Worm (Caenorhabditis elegans) whole organism, mixed stage, embryonic: ENCODE measurements around the gene B0507.8.

Experiments used
- M03D4.4 ChIP-seq: sonication (generic microtip); optimal IDR thresholded peaks from 2 replicates; lab custom pipeline; 2017; ENCODE audit warnings: mild to moderate bottlenecking, missing genetic modification characterization, missing compliant biosample characterization
- bed-3 ChIP-seq: fragments of 200-800 bp; sonication (Bioruptor generic); optimal IDR thresholded peaks from 3 replicates; lab custom pipeline; 2018; ENCODE audit warnings: mild to moderate bottlenecking, missing genetic modification characterization, moderate library complexity, missing compliant biosample characterization
- ceh-43 ChIP-seq: fragments of 200-800 bp; sonication (Bioruptor generic); optimal IDR thresholded peaks from 2 replicates; lab custom pipeline; 2018; ENCODE audit warnings: mild to moderate bottlenecking, missing genetic modification characterization, moderate library complexity, missing compliant biosample characterization
- ceh-83 ChIP-seq: fragments of 200-800 bp; sonication (Bioruptor generic); optimal IDR thresholded peaks from 2 replicates; lab custom pipeline; 2018; ENCODE audit warnings: mild to moderate bottlenecking, missing genetic modification characterization, missing compliant biosample characterization
- ces-1 ChIP-seq: fragments of 150-350 bp; optimal IDR thresholded peaks from 2 replicates; lab custom pipeline; 2014; ENCODE audit warnings: missing biosample characterization, missing genetic modification reagents, missing genetic modification characterization
- cnd-1 ChIP-seq: fragments of 200-800 bp; sonication (Bioruptor generic); optimal IDR thresholded peaks from 2 replicates; lab custom pipeline; 2018; ENCODE audit warnings: mild to moderate bottlenecking, missing genetic modification characterization, missing compliant biosample characterization
- drap-1 ChIP-seq: fragments of 200-800 bp; sonication (Bioruptor generic); optimal IDR thresholded peaks from 3 replicates; lab custom pipeline; 2018; ENCODE audit warnings: mild to moderate bottlenecking, missing genetic modification characterization, missing compliant biosample characterization
- elt-3 ChIP-seq: fragments of 150-350 bp; optimal IDR thresholded peaks from 2 replicates; lab custom pipeline; 2014; ENCODE audit warnings: missing biosample characterization, missing genetic modification characterization
- ham-2 ChIP-seq: fragments of 200-800 bp; sonication (Bioruptor generic); optimal IDR thresholded peaks from 2 replicates; lab custom pipeline; 2018; ENCODE audit warnings: mild to moderate bottlenecking, missing genetic modification characterization, missing compliant biosample characterization
- hlh-1 ChIP-seq: fragments of 150-350 bp; optimal IDR thresholded peaks from 2 replicates; lab custom pipeline; 2014; ENCODE audit warnings: missing biosample characterization, missing genetic modification reagents, missing genetic modification characterization
- lin-13 ChIP-seq: fragments of 150-350 bp; optimal IDR thresholded peaks from 2 replicates; lab custom pipeline; 2014; ENCODE audit warnings: missing biosample characterization, missing genetic modification characterization
- lin-32 ChIP-seq: fragments of 200-800 bp; sonication (Bioruptor generic); optimal IDR thresholded peaks from 2 replicates; lab custom pipeline; 2018; ENCODE audit warnings: mild to moderate bottlenecking, missing genetic modification characterization, missing compliant biosample characterization
- lsy-2 ChIP-seq: fragments of 150-350 bp; optimal IDR thresholded peaks from 2 replicates; lab custom pipeline; 2014; ENCODE audit warnings: missing biosample characterization, missing genetic modification characterization
- mab-5 ChIP-seq: fragments of 150-350 bp; optimal IDR thresholded peaks from 2 replicates; lab custom pipeline; 2014; ENCODE audit warnings: missing biosample characterization, missing genetic modification characterization
- mep-1 ChIP-seq: fragments of 150-350 bp; optimal IDR thresholded peaks from 2 replicates; lab custom pipeline; 2017; ENCODE audit warnings: missing biosample characterization, missing genetic modification reagents, missing genetic modification characterization, inconsistent platforms
- mls-2 ChIP-seq: sonication (generic microtip); optimal IDR thresholded peaks from 2 replicates; lab custom pipeline; 2016; ENCODE audit warnings: mild to moderate bottlenecking, missing genetic modification characterization, moderate library complexity, missing compliant biosample characterization
- nhr-2 ChIP-seq: fragments of 150-350 bp; optimal IDR thresholded peaks from 2 replicates; lab custom pipeline; 2014; ENCODE audit warnings: missing biosample characterization, missing genetic modification characterization
- nhr-237 ChIP-seq: fragments of 150-350 bp; optimal IDR thresholded peaks from 2 replicates; lab custom pipeline; 2014; ENCODE audit warnings: missing biosample characterization, missing genetic modification characterization
- nhr-28 ChIP-seq: fragments of 150-350 bp; optimal IDR thresholded peaks from 2 replicates; lab custom pipeline; 2014; ENCODE audit warnings: missing biosample characterization, missing genetic modification characterization
- nhr-76 ChIP-seq: sonication (generic microtip); optimal IDR thresholded peaks from 2 replicates; lab custom pipeline; 2017; ENCODE audit warnings: missing biosample characterization, missing genetic modification characterization
- pha-4 ChIP-seq: fragments of 150-350 bp; optimal IDR thresholded peaks from 2 replicates; lab custom pipeline; 2018; ENCODE audit warnings: missing biosample characterization, missing genetic modification reagents, missing genetic modification characterization
- snpc-4 ChIP-seq: fragments of 150-350 bp; optimal IDR thresholded peaks from 2 replicates; lab custom pipeline; 2014; ENCODE audit warnings: missing biosample characterization, missing genetic modification characterization
- sptf-1 ChIP-seq: sonication (generic microtip); optimal IDR thresholded peaks from 2 replicates; lab custom pipeline; 2017; ENCODE audit warnings: mild to moderate bottlenecking, missing genetic modification characterization, moderate library complexity, missing compliant biosample characterization
- tbx-8 ChIP-seq: fragments of 200-800 bp; sonication (Bioruptor generic); optimal IDR thresholded peaks from 2 replicates; lab custom pipeline; 2018; ENCODE audit warnings: mild to moderate bottlenecking, missing genetic modification characterization, moderate library complexity, missing compliant biosample characterization
- unc-120 ChIP-seq: sonication (generic microtip); optimal IDR thresholded peaks from 2 replicates; lab custom pipeline; 2017; ENCODE audit warnings: missing genetic modification characterization, missing compliant biosample characterization; ENCODE audit not compliant: poor library complexity, severe bottlenecking
- unc-62 ChIP-seq: fragments of 150-350 bp; optimal IDR thresholded peaks from 2 replicates; lab custom pipeline; 2014; ENCODE audit warnings: missing biosample characterization, missing genetic modification reagents, missing genetic modification characterization
- ztf-11 ChIP-seq: fragments of 150-350 bp; optimal IDR thresholded peaks from 2 replicates; lab custom pipeline; 2014; ENCODE audit warnings: missing biosample characterization, missing genetic modification characterization

B0507.8 gene

ce11 chrV:8762861-8763260 lies at the start of gene B0507.8:
Gene B0507.8, minus strand, starts transcription at chrV:8762961.
- TF ChIP-seq cnd-1 (no peak), lsy-2 (tag; lab: Kevin White, UChicago) (no peak), hlh-1 (no peak)

DNA sequence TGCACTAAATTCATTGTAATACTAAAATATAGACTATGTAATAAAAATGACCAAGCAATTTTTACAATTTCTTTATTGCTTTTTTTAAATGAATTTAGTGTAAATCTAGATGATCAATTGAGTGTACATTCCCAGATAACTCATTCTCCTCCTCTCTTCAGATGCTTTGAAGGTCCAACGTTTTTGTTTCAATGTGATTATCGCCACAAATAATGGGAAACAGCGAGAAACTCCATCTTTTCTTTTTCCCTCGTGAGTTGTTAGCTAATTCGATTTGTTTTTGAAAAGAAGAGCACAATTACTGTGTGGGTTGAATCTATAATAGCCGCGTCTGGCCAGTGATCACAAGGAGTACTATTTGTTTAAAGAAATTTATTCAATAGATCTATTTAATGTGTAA lies 42.3 kb upstream of the B0507.8 start:
- TF ChIP-seq drap-1: no peak
- TF ChIP-seq ztf-11 (tag; lab: Kevin White, UChicago): no peak
- TF ChIP-seq M03D4.4 (tag; lab: Kevin White, UChicago): no peak
- peak; percentile 95 for TF ChIP-seq ces-1

ce11 chrV:8802252-8802651 lies 39.5 kb upstream of the B0507.8 start:
- TF ChIP-seq unc-120: peak; percentile 67
- TF ChIP-seq tbx-8 (GFP tag; lab: Kevin White, UChicago): no peak
- no peak for TF ChIP-seq nhr-2 (tag; lab: Kevin White, UChicago)
- no peak for TF ChIP-seq elt-3 (tag; lab: Kevin White, UChicago)
- TF ChIP-seq ces-1: no peak
- no peak for TF ChIP-seq ceh-43
- TF ChIP-seq sptf-1 (tag; lab: Kevin White, UChicago): no peak
- TF ChIP-seq lin-32: no peak
- no peak for TF ChIP-seq pha-4 (tag; lab: Kevin White, UChicago)
- no peak for TF ChIP-seq nhr-237 (tag; lab: Kevin White, UChicago)
- TF ChIP-seq mls-2 (tag; lab: Kevin White, UChicago): no peak
- no peak for TF ChIP-seq lsy-2 (tag; lab: Kevin White, UChicago)
- no peak for TF ChIP-seq nhr-76
- TF ChIP-seq unc-62 (GFP tag; lab: Kevin White, UChicago): peak; percentile 27
- TF ChIP-seq hlh-1: peak; percentile 30
- no peak for TF ChIP-seq ham-2
- TF ChIP-seq drap-1: no peak
- TF ChIP-seq bed-3: no peak
- no peak for TF ChIP-seq M03D4.4 (tag; lab: Kevin White, UChicago)

DNA sequence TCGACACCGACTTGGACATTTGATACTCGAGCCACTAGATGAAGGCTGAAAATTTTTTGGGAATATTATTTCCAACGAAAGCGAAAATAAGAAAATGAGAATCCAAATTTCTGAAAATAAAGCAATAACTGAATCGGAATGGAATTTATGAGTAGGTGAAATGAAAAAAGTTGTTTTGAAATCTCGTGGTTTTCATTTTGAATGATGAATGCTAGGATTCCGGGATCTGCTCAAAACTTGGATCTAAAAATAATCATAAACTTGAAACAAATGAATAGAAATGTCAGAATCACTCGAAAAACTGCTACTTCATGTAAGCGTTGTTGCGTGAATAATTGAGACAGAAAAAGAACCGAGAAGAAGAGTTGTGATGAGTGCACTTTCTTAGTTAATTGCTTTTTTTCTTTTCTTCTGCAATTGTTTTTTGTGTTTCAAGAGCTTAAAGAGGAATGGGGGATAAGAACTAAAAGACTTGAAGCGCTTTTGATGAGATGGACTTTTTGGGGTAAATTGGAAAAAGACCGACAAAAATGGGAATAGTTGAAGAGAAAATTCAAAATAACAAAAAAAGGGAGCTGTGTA lies 38.3 kb upstream of the B0507.8 start, which contains the start of gene magu-2:
TSS of gene magu-2 (minus strand) at position 51 of the 582 bp plus-strand sequence.
- no peak for TF ChIP-seq lin-32
- no peak for TF ChIP-seq cnd-1

DNA sequence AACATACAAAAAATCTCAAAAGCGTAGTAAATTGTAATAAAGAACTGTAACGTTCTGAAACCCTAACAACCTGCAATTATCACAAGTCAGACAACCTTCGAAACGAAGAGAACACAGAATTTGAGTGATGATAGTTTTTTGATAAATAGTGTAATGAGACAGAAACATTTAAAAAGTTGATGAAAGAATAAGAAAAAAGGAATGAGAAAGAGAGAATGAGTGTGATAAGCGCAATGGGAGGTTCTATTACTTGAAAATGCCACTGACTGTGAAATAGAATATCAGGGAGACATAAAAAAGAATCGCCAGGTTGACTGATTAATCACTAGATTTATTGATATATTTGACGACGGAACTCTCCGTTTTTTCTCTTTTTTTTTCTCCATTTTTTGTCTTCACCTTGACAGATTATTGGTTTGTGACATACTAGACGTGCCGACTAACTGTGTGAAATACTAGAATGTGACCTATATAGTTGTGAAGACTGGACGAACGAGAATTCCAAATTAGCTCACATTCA lies 36.6 kb upstream of the B0507.8 start:
- TF ChIP-seq M03D4.4 (tag; lab: Kevin White, UChicago) (no peak), lin-32 (no peak), snpc-4 (no peak), ceh-83 (GFP tag; lab: Kevin White, UChicago) (no peak), bed-3 (no peak), lin-13 (no peak), unc-62 (GFP tag; lab: Kevin White, UChicago) (no peak)

DNA sequence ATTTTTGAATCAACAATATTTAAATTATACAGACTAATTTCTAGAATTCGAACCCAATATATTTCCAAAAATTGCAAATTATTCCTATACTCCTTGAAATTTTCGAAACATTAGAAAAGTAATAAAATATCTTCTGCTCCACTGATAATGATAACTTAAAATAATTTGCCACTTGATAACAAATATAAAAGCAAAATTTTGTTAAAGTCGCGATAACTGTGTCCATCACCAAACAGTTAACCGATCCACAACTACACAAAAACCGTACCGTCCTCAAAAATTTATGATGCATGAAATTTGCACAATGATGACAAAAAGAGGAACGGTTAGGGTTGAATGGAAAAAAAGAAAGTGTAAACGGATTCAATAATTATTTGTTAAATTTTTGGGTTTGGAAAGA lies 35.7 kb upstream of the B0507.8 start:
- TF ChIP-seq ces-1: no peak
- TF ChIP-seq unc-62 (GFP tag; lab: Kevin White, UChicago): no peak
- no peak for TF ChIP-seq nhr-237 (tag; lab: Kevin White, UChicago)
- TF ChIP-seq cnd-1: no peak
- no peak for TF ChIP-seq elt-3 (tag; lab: Kevin White, UChicago)
- TF ChIP-seq ceh-43: no peak
- TF ChIP-seq nhr-76: no peak

DNA sequence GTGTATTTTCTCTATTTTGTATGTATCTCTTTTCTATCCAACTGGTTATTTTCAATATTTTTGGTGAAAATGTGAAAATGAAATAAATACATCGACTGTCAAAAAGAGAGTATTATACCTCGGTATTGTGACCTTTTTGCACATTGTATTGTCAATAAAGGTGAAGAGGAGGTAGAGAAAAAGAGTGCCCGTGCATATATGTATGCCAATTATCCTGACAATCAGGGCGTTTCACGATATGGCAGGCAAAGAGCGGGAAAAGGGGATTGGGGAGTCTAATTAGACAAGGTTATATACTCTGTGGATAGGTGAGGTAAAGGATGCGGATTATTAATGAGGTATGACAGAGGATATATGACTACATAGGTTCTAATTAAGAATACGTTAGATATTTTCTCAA lies 34.1 kb upstream of the B0507.8 start:
- TF ChIP-seq hlh-1 (no peak), drap-1 (no peak), lsy-2 (tag; lab: Kevin White, UChicago) (no peak), ceh-43 (peak; percentile 59), nhr-237 (tag; lab: Kevin White, UChicago) (no peak), ham-2 (no peak), snpc-4 (no peak), M03D4.4 (tag; lab: Kevin White, UChicago) (no peak), nhr-28 (tag; lab: Kevin White, UChicago) (no peak), nhr-2 (tag; lab: Kevin White, UChicago) (peak; percentile 99), pha-4 (tag; lab: Kevin White, UChicago) (peak; percentile 46), bed-3 (no peak), mls-2 (tag; lab: Kevin White, UChicago) (peak; percentile 71), sptf-1 (tag; lab: Kevin White, UChicago) (peak; percentile 10), unc-120 (no peak), mab-5 (tag; lab: Kevin White, UChicago) (no peak), lin-32 (no peak), mep-1 (tag; lab: Kevin White, UChicago) (no peak)
